Fruit fly (Drosophila melanogaster) whole organism, embryonic: ENCODE results near the gene EMC5.

ENCODE experiments used
- Abd-B ChIP-seq: fragments of 200-800 bp; sonication (Bioruptor generic); optimal IDR thresholded peaks from 2 replicates; lab custom pipeline; 2018; ENCODE audit warnings: missing biosample characterization, mild to moderate bottlenecking, missing genetic modification characterization, moderate library complexity
- Adf1 ChIP-seq: fragments of 200-800 bp; sonication (Bioruptor generic); IDR thresholded peaks from 2 replicates; pipeline ENCODE4 v1.3.6; 2022; ENCODE audit warnings: missing biosample characterization, missing genetic modification characterization
- CG10274 ChIP-seq: fragments of 200-800 bp; sonication (Bioruptor generic); optimal IDR thresholded peaks from 3 replicates; lab custom pipeline; 2017; ENCODE audit warnings: missing biosample characterization, mild to moderate bottlenecking, missing genetic modification characterization
- CG10543 ChIP-seq: fragments of 200-800 bp; sonication (Bioruptor generic); optimal IDR thresholded peaks from 3 replicates; lab custom pipeline; 2017; ENCODE audit warnings: missing biosample characterization, mild to moderate bottlenecking, missing genetic modification characterization, moderate library complexity
- CG10654 ChIP-seq: fragments of 200-800 bp; sonication (Bioruptor generic); optimal IDR thresholded peaks from 2 replicates; lab custom pipeline; 2016; ENCODE audit warnings: missing biosample characterization, missing genetic modification characterization
- CG11456 ChIP-seq: fragments of 200-800 bp; sonication (Bioruptor generic); IDR thresholded peaks from 3 replicates; pipeline ENCODE4 v1.3.6; 2022; ENCODE audit warnings: missing biosample characterization, missing genetic modification characterization
- CG11696 ChIP-seq: fragments of 200-800 bp; sonication (Bioruptor generic); IDR thresholded peaks from 2 replicates; pipeline ENCODE4 v1.3.6; 2022; ENCODE audit warnings: missing biosample characterization, missing genetic modification characterization
- CG12391 ChIP-seq: fragments of 200-800 bp; sonication (Bioruptor generic); optimal IDR thresholded peaks from 3 replicates; lab custom pipeline; 2018; ENCODE audit warnings: missing biosample characterization, mild to moderate bottlenecking, missing genetic modification characterization, moderate library complexity
- CG12769 ChIP-seq: fragments of 200-800 bp; sonication (Bioruptor generic); optimal IDR thresholded peaks from 2 replicates; lab custom pipeline; 2019; ENCODE audit warnings: missing biosample characterization, mild to moderate bottlenecking, missing genetic modification characterization, moderate library complexity
- CG13775 ChIP-seq: fragments of 200-800 bp; sonication (Bioruptor generic); optimal IDR thresholded peaks from 3 replicates; lab custom pipeline; 2017; ENCODE audit warnings: missing biosample characterization, mild to moderate bottlenecking, missing genetic modification characterization
- CG14965 ChIP-seq: fragments of 200-800 bp; sonication (Bioruptor generic); optimal IDR thresholded peaks from 2 replicates; lab custom pipeline; 2016; ENCODE audit warnings: missing biosample characterization, missing genetic modification characterization, borderline replicate concordance
- CG1529 ChIP-seq: fragments of 200-800 bp; sonication (Bioruptor generic); optimal IDR thresholded peaks from 3 replicates; lab custom pipeline; 2018; ENCODE audit warnings: missing biosample characterization, missing genetic modification characterization
- CG17186 ChIP-seq: fragments of 200-800 bp; sonication (Bioruptor generic); optimal IDR thresholded peaks from 3 replicates; lab custom pipeline; 2017; ENCODE audit warnings: missing biosample characterization, missing genetic modification reagents, missing genetic modification characterization
- CG17359 ChIP-seq: fragments of 200-800 bp; sonication (Bioruptor generic); optimal IDR thresholded peaks from 3 replicates; lab custom pipeline; 2018; ENCODE audit warnings: missing biosample characterization, mild to moderate bottlenecking, missing genetic modification characterization, moderate library complexity
- CG17829 ChIP-seq: fragments of 200-800 bp; optimal IDR thresholded peaks from 2 replicates; lab custom pipeline; 2019; ENCODE audit warnings: missing biosample characterization, mild to moderate bottlenecking, missing genetic modification characterization, moderate library complexity
- CG2889 ChIP-seq: fragments of 200-800 bp; sonication (Bioruptor generic); IDR thresholded peaks from 3 replicates; pipeline ENCODE4 v1.3.6; 2022; ENCODE audit warnings: missing biosample characterization, missing genetic modification characterization
- CG3065 ChIP-seq: fragments of 200-800 bp; sonication (Bioruptor generic); optimal IDR thresholded peaks from 2 replicates; lab custom pipeline; 2016; ENCODE audit warnings: missing biosample characterization, missing genetic modification characterization
- CG32772 ChIP-seq: fragments of 200-800 bp; sonication (Bioruptor generic); IDR thresholded peaks from 2 replicates; pipeline ENCODE4 v1.3.6; 2022; ENCODE audit warnings: missing biosample characterization, missing genetic modification characterization
- CG34376 ChIP-seq: fragments of 200-800 bp; sonication (Bioruptor generic); optimal IDR thresholded peaks from 2 replicates; lab custom pipeline; 2018; ENCODE audit warnings: missing biosample characterization, mild to moderate bottlenecking, missing genetic modification characterization
- CG3838 ChIP-seq: fragments of 200-800 bp; sonication (Bioruptor generic); optimal IDR thresholded peaks from 3 replicates; lab custom pipeline; 2016; ENCODE audit warnings: missing biosample characterization, missing genetic modification characterization
- CG42726 ChIP-seq: fragments of 200-800 bp; sonication (Bioruptor generic); IDR thresholded peaks from 2 replicates; pipeline ENCODE4 v1.3.6; 2022; ENCODE audit warnings: missing biosample characterization, missing genetic modification characterization; ENCODE audit not compliant: partially characterized antibody
- CG4404 ChIP-seq: fragments of 200-800 bp; sonication (Bioruptor generic); IDR thresholded peaks from 2 replicates; pipeline ENCODE4 v1.3.6; 2022; ENCODE audit warnings: missing biosample characterization, missing genetic modification characterization
- CG4617 ChIP-seq: fragments of 200-800 bp; sonication (Bioruptor generic); optimal IDR thresholded peaks from 3 replicates; lab custom pipeline; 2016; ENCODE audit warnings: missing biosample characterization, missing genetic modification characterization, borderline replicate concordance
- CG8478 ChIP-seq: fragments of >200 bp; optimal IDR thresholded peaks from 2 replicates; lab custom pipeline; 2018
- CG9437 ChIP-seq: fragments of 200-800 bp; sonication (Bioruptor generic); optimal IDR thresholded peaks from 2 replicates; lab custom pipeline; 2018; ENCODE audit warnings: missing biosample characterization, mild to moderate bottlenecking, missing genetic modification characterization
- CG9609 ChIP-seq: fragments of 200-800 bp; sonication (Bioruptor generic); optimal IDR thresholded peaks from 3 replicates; lab custom pipeline; 2016; ENCODE audit warnings: missing biosample characterization, missing genetic modification characterization
- D19A ChIP-seq: fragments of 200-800 bp; optimal IDR thresholded peaks from 3 replicates; lab custom pipeline; 2019; ENCODE audit warnings: missing biosample characterization, mild to moderate bottlenecking, missing genetic modification characterization, moderate library complexity
- Fer3 ChIP-seq: fragments of 200-800 bp; sonication (Bioruptor generic); optimal IDR thresholded peaks from 2 replicates; lab custom pipeline; 2018; ENCODE audit warnings: missing biosample characterization, mild to moderate bottlenecking, missing genetic modification characterization, moderate library complexity
- HHEX ChIP-seq: fragments of 200-800 bp; sonication (Bioruptor generic); optimal IDR thresholded peaks from 3 replicates; lab custom pipeline; 2017; ENCODE audit warnings: missing biosample characterization, mild to moderate bottlenecking, missing genetic modification characterization, missing genetic modification reagents
- HLH54F ChIP-seq: fragments of 200-800 bp; sonication (Bioruptor generic); optimal IDR thresholded peaks from 3 replicates; lab custom pipeline; 2016; ENCODE audit warnings: missing biosample characterization, missing genetic modification characterization
- Hmx ChIP-seq: fragments of 200-800 bp; sonication (Bioruptor generic); optimal IDR thresholded peaks from 2 replicates; lab custom pipeline; 2016; ENCODE audit warnings: missing biosample characterization, missing genetic modification characterization
- Pdp1 ChIP-seq, 2 experiments: fragments of 200-800 bp; sonication (Bioruptor generic); optimal IDR thresholded peaks; 3 replicates each; lab custom pipeline; 2016; ENCODE audit warnings: missing biosample characterization in 2 of 2, missing genetic modification characterization in 2 of 2, mild to moderate bottlenecking in 1 of 2, moderate library complexity in 1 of 2
- Poxn ChIP-seq: fragments of 200-800 bp; sonication (Bioruptor generic); IDR thresholded peaks from 2 replicates; pipeline ENCODE4 v1.3.6; 2022; ENCODE audit warnings: missing biosample characterization, missing genetic modification characterization
- Usf ChIP-seq: fragments of 200-800 bp; sonication (Bioruptor generic); optimal IDR thresholded peaks from 2 replicates; lab custom pipeline; 2017; ENCODE audit warnings: missing genotype, missing biosample characterization, missing genetic modification characterization
- cas ChIP-seq: fragments of 200-800 bp; sonication (Bioruptor generic); IDR thresholded peaks from 2 replicates; pipeline ENCODE4 v1.3.6; 2022; ENCODE audit warnings: missing biosample characterization, missing genetic modification characterization
- da ChIP-seq: fragments of 200-800 bp; sonication (Bioruptor generic); optimal IDR thresholded peaks from 2 replicates; lab custom pipeline; 2016; ENCODE audit warnings: missing biosample characterization, missing genetic modification characterization
- dm ChIP-seq: fragments of 200-800 bp; sonication (Bioruptor generic); optimal IDR thresholded peaks from 3 replicates; lab custom pipeline; 2016; ENCODE audit warnings: missing biosample characterization, missing genetic modification characterization
- fd96Cb ChIP-seq: fragments of 200-800 bp; sonication (Bioruptor generic); optimal IDR thresholded peaks from 2 replicates; lab custom pipeline; 2018; ENCODE audit warnings: missing biosample characterization, mild to moderate bottlenecking, missing genetic modification characterization, moderate library complexity
- fu2 ChIP-seq: fragments of 200-800 bp; sonication (Bioruptor generic); optimal IDR thresholded peaks from 2 replicates; lab custom pipeline; 2016; ENCODE audit warnings: missing biosample characterization, missing genetic modification characterization
- gsb-n ChIP-seq: fragments of 200-800 bp; sonication (Bioruptor generic); optimal IDR thresholded peaks from 3 replicates; lab custom pipeline; 2018; ENCODE audit warnings: missing biosample characterization, mild to moderate bottlenecking, missing genetic modification characterization
- lilli ChIP-seq: fragments of 200-800 bp; sonication (Bioruptor generic); optimal IDR thresholded peaks from 3 replicates; lab custom pipeline; 2016; ENCODE audit warnings: missing biosample characterization, missing genetic modification characterization
- mam ChIP-seq: fragments of 200-800 bp; sonication (Bioruptor generic); optimal IDR thresholded peaks from 3 replicates; lab custom pipeline; 2016; ENCODE audit warnings: missing biosample characterization, missing genetic modification characterization
- odd ChIP-seq: fragments of 200-800 bp; sonication (Bioruptor generic); optimal IDR thresholded peaks from 2 replicates; lab custom pipeline; 2017; ENCODE audit warnings: missing biosample characterization, mild to moderate bottlenecking, missing genetic modification characterization
- peb ChIP-seq: fragments of 200-800 bp; sonication (Bioruptor generic); IDR thresholded peaks from 2 replicates; pipeline ENCODE4 v1.3.6; 2022; ENCODE audit warnings: missing biosample characterization, missing genetic modification characterization
- pnt ChIP-seq: fragments of 200-800 bp; sonication (Bioruptor generic); optimal IDR thresholded peaks from 3 replicates; lab custom pipeline; 2016; ENCODE audit warnings: missing biosample characterization, missing genetic modification characterization
- psq ChIP-seq: fragments of 200-800 bp; sonication (Bioruptor generic); optimal IDR thresholded peaks from 2 replicates; lab custom pipeline; 2017; ENCODE audit warnings: missing biosample characterization, missing genetic modification characterization
- scrt ChIP-seq: fragments of 200-800 bp; sonication (Bioruptor generic); optimal IDR thresholded peaks from 2 replicates; lab custom pipeline; 2018; ENCODE audit warnings: missing biosample characterization, mild to moderate bottlenecking, missing genetic modification characterization, moderate library complexity
- sima ChIP-seq: fragments of 200-800 bp; sonication (Bioruptor generic); optimal IDR thresholded peaks from 2 replicates; lab custom pipeline; 2016; ENCODE audit warnings: missing biosample characterization, missing genetic modification characterization
- so ChIP-seq: fragments of 200-800 bp; sonication (Bioruptor generic); IDR thresholded peaks from 3 replicates; pipeline ENCODE4 v1.3.6; 2022; ENCODE audit warnings: missing biosample characterization, missing genetic modification characterization
- wek ChIP-seq: fragments of 200-800 bp; sonication (Bioruptor generic); optimal IDR thresholded peaks from 3 replicates; lab custom pipeline; 2018; ENCODE audit warnings: missing biosample characterization, mild to moderate bottlenecking, missing genetic modification characterization, moderate library complexity
- z ChIP-seq: fragments of 200-800 bp; sonication (Bioruptor generic); IDR thresholded peaks from 3 replicates; pipeline ENCODE4 v1.3.6; 2022; ENCODE audit warnings: missing biosample characterization, missing genetic modification characterization
- zen2 ChIP-seq: fragments of 200-800 bp; sonication (Bioruptor generic); IDR thresholded peaks from 3 replicates; pipeline ENCODE4 v1.3.6; 2022; ENCODE audit warnings: missing biosample characterization, missing genetic modification characterization; ENCODE audit not compliant: partially characterized antibody

EMC5 gene

DNA sequence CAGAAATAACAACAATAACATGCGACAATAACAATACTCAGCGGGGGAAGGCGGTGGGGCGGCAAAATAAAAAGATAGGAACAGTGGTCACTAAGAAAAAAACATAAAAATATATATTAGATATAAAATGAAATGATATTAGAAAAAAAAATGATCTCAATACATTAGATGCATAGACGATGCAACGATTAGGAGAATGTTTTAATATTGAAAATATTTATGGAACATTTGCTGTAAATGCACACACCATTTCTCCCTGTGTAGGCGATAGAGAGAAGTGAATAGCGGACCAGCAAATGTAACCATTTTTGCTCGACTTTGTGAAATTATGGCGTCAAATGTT lies 21.3 kb upstream of the EMC5 start (continued):
- TF ChIP-seq CG10654 (GFP tag; lab: Kevin White, UChicago) (peak; percentile 53), CG2889 (GFP tag; lab: Robert Waterston, UW) (peak; percentile 92), CG9609 (GFP tag; lab: Kevin White, UChicago) (peak; percentile 15), CG12391 (tag; lab: Kevin White, UChicago) (peak; percentile 67), CG10543 (GFP tag; lab: Kevin White, UChicago) (peak; percentile 59), gsb-n (tag; lab: Kevin White, UChicago) (peak; percentile 19), HHEX (peak; percentile 86), Hmx (GFP tag; lab: Kevin White, UChicago) (no peak), pnt (no peak), CG4404 (peak; percentile 80), cas (GFP tag; lab: Robert Waterston, UW) (peak; percentile 86), Usf (GFP tag; lab: Kevin White, UChicago) (peak; percentile 33), HLH54F (peak; percentile 31), Fer3 (tag; lab: Kevin White, UChicago) (peak; percentile 94), lilli (GFP tag; lab: Kevin White, UChicago) (peak; percentile 78), wek (no peak), CG17829 (peak; percentile 75), mam (GFP tag; lab: Kevin White, UChicago) (peak; percentile 66), CG17359 (tag; lab: Kevin White, UChicago) (peak; percentile 78), zen2 (GFP tag; lab: Robert Waterston, UW) (no peak), CG1529 (GFP tag; lab: Kevin White, UChicago) (no peak), peb (GFP tag; lab: Robert Waterston, UW) (peak; percentile 56; the same call in 1 of the 2 replicates), CG9437 (GFP tag; lab: Kevin White, UChicago) (no peak), CG3838 (GFP tag; lab: Kevin White, UChicago) (peak; percentile 49), scrt (GFP tag; lab: Kevin White, UChicago) (peak; percentile 76), CG3065 (GFP tag; lab: Kevin White, UChicago) (peak; percentile 21), CG10274 (GFP tag; lab: Kevin White, UChicago) (peak; percentile 56), so (peak; percentile 88), Pdp1 (GFP tag; optimal IDR thresholded peaks at IDR 0.05; lab: Kevin White, UChicago) (peak; percentile 21 to 61), z (peak; percentile 24; the same call in 1 of the 3 replicates), CG42726 (GFP tag; lab: Robert Waterston, UW) (no peak), Abd-B (GFP tag; lab: Kevin White, UChicago) (peak; percentile 53), CG17186 (GFP tag; lab: Kevin White, UChicago) (no peak), da (GFP tag; lab: Kevin White, UChicago) (no peak), Adf1 (peak; percentile 77), CG13775 (GFP tag; lab: Kevin White, UChicago) (peak; percentile 55), fd96Cb (tag; lab: Kevin White, UChicago) (peak; percentile 59), dm (GFP tag; lab: Kevin White, UChicago) (no peak), CG14965 (GFP tag; lab: Kevin White, UChicago) (no peak), Poxn (GFP tag; lab: Robert Waterston, UW) (peak; percentile 86), CG12769 (tag; lab: Kevin White, UChicago) (no peak), CG4617 (GFP tag; lab: Kevin White, UChicago) (peak; percentile 34), odd (GFP tag; lab: Kevin White, UChicago) (peak; percentile 3), CG32772 (GFP tag; lab: Robert Waterston, UW) (peak; percentile 87), D19A (tag; lab: Kevin White, UChicago) (peak; percentile 37), psq (GFP tag; lab: Kevin White, UChicago) (peak; percentile 11), CG11696 (GFP tag; lab: Robert Waterston, UW) (peak; percentile 85), CG11456 (GFP tag; lab: Robert Waterston, UW) (peak; percentile 94), sima (no peak), CG8478 (lab: Kevin White, UChicago) (no peak), CG34376 (GFP tag; lab: Kevin White, UChicago) (peak; percentile 68), fu2 (peak; percentile 39)
